Worm (Caenorhabditis elegans) whole organism, late embryonic: ENCODE measurements around the gene F14H8.5.

Experiments used
- F13H6.1 ChIP-seq: sonication (generic microtip); optimal IDR thresholded peaks from 2 replicates; lab custom pipeline; 2016; ENCODE audit warnings: missing genetic modification characterization, missing compliant biosample characterization
- K02D7.2 ChIP-seq: sonication (generic microtip); optimal IDR thresholded peaks from 2 replicates; lab custom pipeline; 2017; ENCODE audit warnings: mild to moderate bottlenecking, missing genetic modification characterization, missing compliant biosample characterization
- T23F11.4 ChIP-seq: fragments of 200-800 bp; sonication (Bioruptor generic); optimal IDR thresholded peaks from 2 replicates; lab custom pipeline; 2018; ENCODE audit warnings: mild to moderate bottlenecking, missing genetic modification characterization, missing compliant biosample characterization
- Y22D7AL.16 ChIP-seq: sonication (generic microtip); optimal IDR thresholded peaks from 2 replicates; lab custom pipeline; 2016; ENCODE audit warnings: missing genetic modification characterization, missing compliant biosample characterization
- ahr-1 ChIP-seq: sonication (generic microtip); optimal IDR thresholded peaks from 2 replicates; lab custom pipeline; 2016; ENCODE audit warnings: missing genetic modification characterization, missing compliant biosample characterization
- ama-1 ChIP-seq: fragments of 150-350 bp; optimal IDR thresholded peaks from 2 replicates; lab custom pipeline; 2014
- ceh-18 ChIP-seq: sonication (generic microtip); optimal IDR thresholded peaks from 2 replicates; lab custom pipeline; 2016; ENCODE audit warnings: missing genetic modification characterization, missing compliant biosample characterization
- ceh-31 ChIP-seq: sonication (generic microtip); optimal IDR thresholded peaks from 2 replicates; lab custom pipeline; 2016; ENCODE audit warnings: missing genetic modification characterization, missing compliant biosample characterization
- ceh-48 ChIP-seq: sonication (generic microtip); optimal IDR thresholded peaks from 2 replicates; lab custom pipeline; 2016; ENCODE audit warnings: missing genetic modification characterization, inconsistent platforms, missing compliant biosample characterization
- ceh-9 ChIP-seq: sonication (generic microtip); optimal IDR thresholded peaks from 2 replicates; lab custom pipeline; 2016; ENCODE audit warnings: mild to moderate bottlenecking, missing genetic modification characterization, inconsistent platforms, missing compliant biosample characterization
- che-1 ChIP-seq: sonication (generic microtip); optimal IDR thresholded peaks from 2 replicates; lab custom pipeline; 2016; ENCODE audit warnings: mild to moderate bottlenecking, missing genetic modification characterization, missing compliant biosample characterization
- dmd-4 ChIP-seq: sonication (generic microtip); optimal IDR thresholded peaks from 2 replicates; lab custom pipeline; 2016; ENCODE audit warnings: borderline replicate concordance, missing genetic modification characterization, missing compliant biosample characterization
- dve-1 ChIP-seq: sonication (generic microtip); optimal IDR thresholded peaks from 2 replicates; lab custom pipeline; 2017; ENCODE audit warnings: antibody characterized with exemption, mild to moderate bottlenecking, missing genetic modification characterization, missing compliant biosample characterization
- elt-2 ChIP-seq: sonication (generic microtip); optimal IDR thresholded peaks from 2 replicates; lab custom pipeline; 2016; ENCODE audit warnings: missing genetic modification reagents, missing genetic modification characterization, missing compliant biosample characterization
- elt-4 ChIP-seq: sonication (generic microtip); optimal IDR thresholded peaks from 2 replicates; lab custom pipeline; 2016; ENCODE audit warnings: missing genetic modification characterization, missing compliant biosample characterization
- ets-4 ChIP-seq: sonication (generic microtip); optimal IDR thresholded peaks from 2 replicates; lab custom pipeline; 2016; ENCODE audit warnings: missing genetic modification characterization, missing compliant biosample characterization
- fax-1 ChIP-seq: sonication (generic microtip); optimal IDR thresholded peaks from 2 replicates; lab custom pipeline; 2016; ENCODE audit warnings: missing genotype, missing genetic modification characterization, missing compliant biosample characterization
- fkh-10 ChIP-seq: fragments of 150-350 bp; optimal IDR thresholded peaks from 2 replicates; lab custom pipeline; 2014; ENCODE audit warnings: missing biosample characterization, missing genetic modification reagents, missing genetic modification characterization
- fkh-6 ChIP-seq: sonication (generic microtip); optimal IDR thresholded peaks from 2 replicates; lab custom pipeline; 2016; ENCODE audit warnings: missing genetic modification characterization, missing compliant biosample characterization
- gmeb-2 ChIP-seq: sonication (generic microtip); optimal IDR thresholded peaks from 2 replicates; lab custom pipeline; 2016; ENCODE audit warnings: missing genetic modification characterization, inconsistent platforms, missing compliant biosample characterization
- hlh-13 ChIP-seq: fragments of 200-800 bp; sonication (Bioruptor generic); optimal IDR thresholded peaks from 2 replicates; lab custom pipeline; 2018; ENCODE audit warnings: mild to moderate bottlenecking, missing genetic modification characterization, missing compliant biosample characterization
- hlh-30 ChIP-seq: sonication (generic microtip); optimal IDR thresholded peaks from 2 replicates; lab custom pipeline; 2017; ENCODE audit warnings: antibody characterized with exemption, missing genetic modification characterization, missing compliant biosample characterization; ENCODE audit not compliant: insufficient read depth
- hlh-8 ChIP-seq: sonication (generic microtip); optimal IDR thresholded peaks from 2 replicates; lab custom pipeline; 2016; ENCODE audit warnings: missing genotype, missing genetic modification characterization, missing compliant biosample characterization
- lim-6 ChIP-seq: sonication (generic microtip); optimal IDR thresholded peaks from 2 replicates; lab custom pipeline; 2016; ENCODE audit warnings: missing genetic modification characterization, missing compliant biosample characterization
- madf-2 ChIP-seq: sonication (generic microtip); optimal IDR thresholded peaks from 2 replicates; lab custom pipeline; 2017; ENCODE audit warnings: missing genetic modification characterization, missing compliant biosample characterization
- nhr-232 ChIP-seq: sonication (generic microtip); optimal IDR thresholded peaks from 2 replicates; lab custom pipeline; 2016; ENCODE audit warnings: missing genetic modification characterization, missing compliant biosample characterization
- odd-2 ChIP-seq: sonication (generic microtip); optimal IDR thresholded peaks from 2 replicates; lab custom pipeline; 2017; ENCODE audit warnings: antibody characterized with exemption, mild to moderate bottlenecking, missing genetic modification characterization, missing compliant biosample characterization
- pat-9 ChIP-seq: fragments of 200-800 bp; sonication (Bioruptor generic); optimal IDR thresholded peaks from 2 replicates; lab custom pipeline; 2018; ENCODE audit warnings: mild to moderate bottlenecking, missing genetic modification characterization, moderate library complexity, missing compliant biosample characterization
- pax-1 ChIP-seq: fragments of 150-350 bp; optimal IDR thresholded peaks from 2 replicates; lab custom pipeline; 2014; ENCODE audit warnings: missing biosample characterization, missing genetic modification characterization
- pha-2 ChIP-seq: sonication (generic microtip); optimal IDR thresholded peaks from 2 replicates; lab custom pipeline; 2017; ENCODE audit warnings: mild to moderate bottlenecking, missing genetic modification characterization, missing compliant biosample characterization
- pha-4 ChIP-seq: fragments of 150-350 bp; optimal IDR thresholded peaks from 2 replicates; lab custom pipeline; 2018; ENCODE audit warnings: missing biosample characterization, missing genetic modification reagents, missing genetic modification characterization
- pqm-1 ChIP-seq: sonication (generic microtip); optimal IDR thresholded peaks from 2 replicates; lab custom pipeline; 2016; ENCODE audit warnings: missing genetic modification characterization, missing compliant biosample characterization
- pros-1 ChIP-seq: fragments of 150-350 bp; optimal IDR thresholded peaks from 2 replicates; lab custom pipeline; 2014; ENCODE audit warnings: missing biosample characterization, missing genetic modification reagents, missing genetic modification characterization
- ref-2 ChIP-seq: sonication (generic microtip); optimal IDR thresholded peaks from 2 replicates; lab custom pipeline; 2016; ENCODE audit warnings: missing genetic modification characterization, missing compliant biosample characterization
- sox-2 ChIP-seq: fragments of 200-800 bp; sonication (Bioruptor generic); IDR thresholded peaks from 2 replicates; pipeline ENCODE4 v1.3.6; 2022; ENCODE audit warnings: missing genetic modification reagents, missing genetic modification characterization, missing compliant biosample characterization
- syd-9 ChIP-seq: sonication (generic microtip); optimal IDR thresholded peaks from 2 replicates; lab custom pipeline; 2016; ENCODE audit warnings: mild to moderate bottlenecking, missing genetic modification characterization, moderate library complexity, missing compliant biosample characterization
- tbx-2 ChIP-seq: sonication (generic microtip); optimal IDR thresholded peaks from 2 replicates; lab custom pipeline; 2016; ENCODE audit warnings: missing genetic modification characterization, missing compliant biosample characterization
- ttx-3 ChIP-seq: sonication (generic microtip); optimal IDR thresholded peaks from 2 replicates; lab custom pipeline; 2016; ENCODE audit warnings: missing genetic modification reagents, missing genetic modification characterization, missing compliant biosample characterization
- unc-3 ChIP-seq, 2 experiments: fragments of 200-800 bp in 1 of 2; sonication (Bioruptor generic) in 1 of 2; sonication (generic microtip) in 1 of 2; conservative IDR thresholded peaks in 1 of 2; optimal IDR thresholded peaks in 1 of 2; 2 replicates each; pipeline versions ENCODE4 v1.3.6 to Lab custom; 2016 to 2022; ENCODE audit warnings: missing compliant biosample characterization in 2 of 2, missing genetic modification characterization in 2 of 2, missing genetic modification reagents in 1 of 2
- unc-55 ChIP-seq: sonication (generic microtip); optimal IDR thresholded peaks from 2 replicates; lab custom pipeline; 2017; ENCODE audit warnings: missing biosample characterization, missing genetic modification reagents, missing genetic modification characterization
- unc-86 ChIP-seq: sonication (generic microtip); optimal IDR thresholded peaks from 2 replicates; lab custom pipeline; 2016; ENCODE audit warnings: missing genetic modification characterization, missing compliant biosample characterization

F14H8.5 gene

ce11 chrV:15048107-15048506 is 27.3 kb downstream of the F14H8.5 start, which contains the start of gene sdc-3:
TSS of gene sdc-3 (minus strand) at chrV:15048207.
- TF ChIP-seq T23F11.4 (GFP tag; lab: Kevin White, UChicago): no peak
- TF ChIP-seq Y22D7AL.16 (tag; lab: Kevin White, UChicago): no peak
- no peak for TF ChIP-seq K02D7.2
- no peak for TF ChIP-seq nhr-232
- TF ChIP-seq unc-55: peak; percentile 17

- no peak for TF ChIP-seq dve-1 (tag; lab: Kevin White, UChicago)
- no peak for TF ChIP-seq tbx-2
These were observed 30.9 kb downstream of the F14H8.5 start for ce11 chrV:15051720-15052119.

- TF ChIP-seq elt-2 (no peak), fkh-10 (GFP tag; lab: Kevin White, UChicago) (no peak), hlh-8 (no peak), fax-1 (no peak), ceh-18 (tag; lab: Kevin White, UChicago) (no peak), pax-1 (no peak), sox-2 (no peak), fkh-6 (tag; lab: Kevin White, UChicago) (no peak)
These were observed 31.5 kb downstream of the F14H8.5 start, which contains the start of the genes fbxa-82 and C25D7.5 for ce11 chrV:15052368-15052767. TSS of gene fbxa-82 (minus strand) at chrV:15052530. TSS of gene C25D7.5 (plus strand) at chrV:15052650.

- no peak for TF ChIP-seq fkh-10 (GFP tag; lab: Kevin White, UChicago)
- no peak for TF ChIP-seq hlh-30 (tag; lab: Kevin White, UChicago)
- TF ChIP-seq hlh-13 (GFP tag; lab: Kevin White, UChicago): no peak
- no peak for TF ChIP-seq sox-2
- no peak for TF ChIP-seq ceh-31
- no peak for TF ChIP-seq K02D7.2
- no peak for TF ChIP-seq dve-1 (tag; lab: Kevin White, UChicago)
- TF ChIP-seq ahr-1 (tag; lab: Kevin White, UChicago): no peak
- no peak for TF ChIP-seq ama-1 (lab: Kevin White, UChicago)
- TF ChIP-seq unc-3 (GFP tag; conservative IDR thresholded peaks at IDR 0.05; lab: Robert Waterston, UW): no peak
- TF ChIP-seq unc-3 (tag; optimal IDR thresholded peaks at IDR 0.05; lab: Kevin White, UChicago): no peak
- no peak for TF ChIP-seq odd-2 (tag; lab: Kevin White, UChicago)
- TF ChIP-seq pha-4: no peak
- TF ChIP-seq ceh-18 (tag; lab: Kevin White, UChicago): no peak
- TF ChIP-seq elt-2: no peak
- TF ChIP-seq lim-6 (tag; lab: Kevin White, UChicago): no peak
- no peak for TF ChIP-seq gmeb-2 (tag; lab: Kevin White, UChicago)
- TF ChIP-seq ttx-3: no peak
- no peak for TF ChIP-seq elt-4 (tag; lab: Kevin White, UChicago)
These were observed 33.9 kb downstream of the F14H8.5 start for ce11 chrV:15054733-15055132.

- no peak for TF ChIP-seq elt-2
- TF ChIP-seq pros-1 (tag; lab: Kevin White, UChicago): no peak
- no peak for TF ChIP-seq pha-2
- TF ChIP-seq che-1 (tag; lab: Kevin White, UChicago): no peak
- TF ChIP-seq F13H6.1: no peak
- no peak for TF ChIP-seq dmd-4 (tag; lab: Kevin White, UChicago)
- TF ChIP-seq syd-9 (tag; lab: Kevin White, UChicago): no peak
- TF ChIP-seq dve-1 (tag; lab: Kevin White, UChicago): no peak
- no peak for TF ChIP-seq unc-86 (tag; lab: Kevin White, UChicago)
- no peak for TF ChIP-seq madf-2
- TF ChIP-seq ets-4 (tag; lab: Kevin White, UChicago): no peak
- no peak for TF ChIP-seq lim-6 (tag; lab: Kevin White, UChicago)
- no peak for TF ChIP-seq pat-9
- no peak for TF ChIP-seq sox-2
- no peak for TF ChIP-seq ceh-9 (tag; lab: Kevin White, UChicago)
- no peak for TF ChIP-seq hlh-30 (tag; lab: Kevin White, UChicago)
- TF ChIP-seq pqm-1 (tag; lab: Kevin White, UChicago): no peak
- TF ChIP-seq ref-2 (tag; lab: Kevin White, UChicago): no peak
- TF ChIP-seq ceh-48: no peak
These were observed 35.0 kb downstream of the F14H8.5 start, which contains the start of gene C25D7.16 for ce11 chrV:15055873-15056272. TSS of gene C25D7.16 (plus strand) at chrV:15056173.
